Worm (Caenorhabditis elegans) whole organism, young adult: ENCODE data around the gene R07E5.15.

Experiments
- B0019.2 ChIP-seq: fragments of 200-800 bp; sonication (Bioruptor generic); conservative IDR thresholded peaks from 2 replicates; pipeline ENCODE4 v1.3.6; 2022; ENCODE audit warnings: missing genetic modification reagents, missing genetic modification characterization, missing compliant biosample characterization
- B0261.1 ChIP-seq: sonication (generic microtip); optimal IDR thresholded peaks from 2 replicates; lab custom pipeline; 2016; ENCODE audit warnings: mild to moderate bottlenecking, missing genetic modification characterization, moderate library complexity, missing compliant biosample characterization
- C06A6.2 ChIP-seq: fragments of 200-800 bp; sonication (Bioruptor generic); conservative IDR thresholded peaks from 2 replicates; pipeline ENCODE4 v1.3.6; 2022; ENCODE audit warnings: missing genetic modification characterization, missing compliant biosample characterization
- F10E7.11 ChIP-seq: sonication (generic microtip); optimal IDR thresholded peaks from 2 replicates; lab custom pipeline; 2017; ENCODE audit warnings: mild to moderate bottlenecking, missing genetic modification characterization, moderate library complexity, missing compliant biosample characterization
- F33H1.4 ChIP-seq: fragments of 200-800 bp; sonication (Bioruptor generic); IDR thresholded peaks from 2 replicates; pipeline ENCODE4 v1.3.6; 2022; ENCODE audit warnings: missing genetic modification reagents, missing genetic modification characterization, missing compliant biosample characterization
- F57C9.4 ChIP-seq: sonication (generic microtip); optimal IDR thresholded peaks from 2 replicates; lab custom pipeline; 2017; ENCODE audit warnings: mild to moderate bottlenecking, missing genetic modification characterization, missing compliant biosample characterization
- K11D2.4 ChIP-seq: fragments of 200-800 bp; sonication (Bioruptor generic); IDR thresholded peaks from 2 replicates; pipeline ENCODE4 v1.3.6; 2022; ENCODE audit warnings: missing genetic modification reagents, missing genetic modification characterization, missing compliant biosample characterization
- T26A5.8 ChIP-seq: sonication (generic microtip); optimal IDR thresholded peaks from 2 replicates; lab custom pipeline; 2016; ENCODE audit warnings: missing genetic modification characterization, missing compliant biosample characterization
- Y79H2A.3 ChIP-seq: fragments of 200-800 bp; sonication (Bioruptor generic); conservative IDR thresholded peaks from 2 replicates; pipeline ENCODE4 v1.3.6; 2022; ENCODE audit warnings: missing genetic modification reagents, missing genetic modification characterization, missing compliant biosample characterization
- Y95B8A.8 ChIP-seq: fragments of 200-800 bp; sonication (Bioruptor generic); IDR thresholded peaks from 2 replicates; pipeline ENCODE4 v1.3.6; 2022; ENCODE audit warnings: missing genetic modification reagents, missing genetic modification characterization, missing compliant biosample characterization
- ama-1 ChIP-seq, 3 experiments: fragments of 150-350 bp in 1 of 3; sonication (generic microtip) in 2 of 3; optimal IDR thresholded peaks; 2 replicates each; lab custom pipeline; 2014 to 2018; ENCODE audit warnings: missing biosample characterization in 2 of 3, missing genetic modification characterization in 2 of 3, missing genetic modification reagents in 2 of 3
- aptf-2 ChIP-seq: fragments of 200-800 bp; sonication (Bioruptor generic); conservative IDR thresholded peaks from 2 replicates; pipeline ENCODE4 v1.3.6; 2022; ENCODE audit warnings: missing genetic modification reagents, missing genetic modification characterization, missing compliant biosample characterization
- atf-7 ChIP-seq: sonication (generic microtip); optimal IDR thresholded peaks from 2 replicates; lab custom pipeline; 2017; ENCODE audit warnings: mild to moderate bottlenecking, missing genetic modification characterization, missing compliant biosample characterization
- cebp-2 ChIP-seq: fragments of 200-800 bp; sonication (Bioruptor generic); IDR thresholded peaks from 2 replicates; pipeline ENCODE4 v1.3.6; 2022; ENCODE audit warnings: missing genetic modification characterization, missing compliant biosample characterization
- dpff-1 ChIP-seq: sonication (generic microtip); optimal IDR thresholded peaks from 2 replicates; lab custom pipeline; 2017; ENCODE audit warnings: mild to moderate bottlenecking, missing genetic modification characterization, missing compliant biosample characterization
- efl-1 ChIP-seq: fragments of 150-350 bp; optimal IDR thresholded peaks from 2 replicates; lab custom pipeline; 2014; ENCODE audit warnings: missing biosample characterization, missing genetic modification reagents, missing genetic modification characterization
- egl-18 ChIP-seq: fragments of 200-800 bp; sonication (Bioruptor generic); IDR thresholded peaks from 2 replicates; pipeline ENCODE4 v1.3.6; 2022; ENCODE audit warnings: missing genetic modification reagents, missing genetic modification characterization, missing compliant biosample characterization
- egrh-3 ChIP-seq: fragments of 200-800 bp; sonication (Bioruptor generic); IDR thresholded peaks from 2 replicates; pipeline ENCODE4 v1.3.6; 2022; ENCODE audit warnings: missing genetic modification reagents, missing genetic modification characterization, missing compliant biosample characterization
- fkh-3 ChIP-seq: sonication (generic microtip); optimal IDR thresholded peaks from 2 replicates; lab custom pipeline; 2016; ENCODE audit warnings: mild to moderate bottlenecking, missing genetic modification characterization, missing compliant biosample characterization
- hlh-26 ChIP-seq: fragments of 200-800 bp; sonication (Bioruptor generic); conservative IDR thresholded peaks from 2 replicates; pipeline ENCODE4 v1.3.6; 2022; ENCODE audit warnings: missing genetic modification reagents, missing genetic modification characterization, missing compliant biosample characterization
- let-526 ChIP-seq: fragments of 200-800 bp; sonication (Bioruptor generic); IDR thresholded peaks from 2 replicates; pipeline ENCODE4 v1.3.6; 2022; ENCODE audit warnings: missing genetic modification reagents, missing genetic modification characterization, missing compliant biosample characterization
- lin-26 ChIP-seq: fragments of 200-800 bp; sonication (Bioruptor generic); IDR thresholded peaks from 2 replicates; pipeline ENCODE4 v1.3.6; 2022; ENCODE audit warnings: missing genetic modification reagents, missing genetic modification characterization, missing compliant biosample characterization
- lin-35 ChIP-seq, 3 experiments: fragments of 150-350 bp in 2 of 3; sonication (generic microtip) in 1 of 3; optimal IDR thresholded peaks; 2 replicates each; lab custom pipeline; 2014 to 2018; ENCODE audit warnings: missing biosample characterization in 3 of 3, missing genetic modification characterization in 3 of 3, missing genetic modification reagents in 3 of 3
- lir-1 ChIP-seq: fragments of 200-800 bp; sonication (Bioruptor generic); conservative IDR thresholded peaks from 2 replicates; pipeline ENCODE4 v1.3.6; 2022; ENCODE audit warnings: missing genetic modification reagents, missing genetic modification characterization, missing compliant biosample characterization
- lsy-27 ChIP-seq: sonication (generic microtip); optimal IDR thresholded peaks from 2 replicates; lab custom pipeline; 2017; ENCODE audit warnings: missing genetic modification characterization, mild to moderate bottlenecking, missing compliant biosample characterization, antibody characterized with exemption, missing genotype, borderline replicate concordance; ENCODE audit not compliant: insufficient read depth
- madf-10 ChIP-seq: sonication (generic microtip); optimal IDR thresholded peaks from 2 replicates; lab custom pipeline; 2016; ENCODE audit warnings: mild to moderate bottlenecking, missing genetic modification characterization, missing compliant biosample characterization
- madf-6 ChIP-seq: fragments of 200-800 bp; sonication (Bioruptor generic); IDR thresholded peaks from 2 replicates; pipeline ENCODE4 v1.3.6; 2022; ENCODE audit warnings: missing genetic modification reagents, missing genetic modification characterization, missing compliant biosample characterization
- nfya-2 ChIP-seq: fragments of 200-800 bp; sonication (Bioruptor generic); IDR thresholded peaks from 2 replicates; pipeline ENCODE4 v1.3.6; 2022; ENCODE audit warnings: missing genetic modification reagents, missing genetic modification characterization, missing compliant biosample characterization
- nhr-120 ChIP-seq: fragments of 200-800 bp; sonication (Bioruptor generic); IDR thresholded peaks from 2 replicates; pipeline ENCODE4 v1.3.6; 2022; ENCODE audit warnings: missing genetic modification characterization, missing compliant biosample characterization
- nhr-90 ChIP-seq: sonication (generic microtip); optimal IDR thresholded peaks from 2 replicates; lab custom pipeline; 2016; ENCODE audit warnings: missing genotype, mild to moderate bottlenecking, missing genetic modification characterization, missing compliant biosample characterization
- pha-4 ChIP-seq: fragments of 150-350 bp; sonication (generic microtip); optimal IDR thresholded peaks from 2 replicates; lab custom pipeline; 2014; ENCODE audit warnings: missing biosample characterization, missing genetic modification reagents, missing genetic modification characterization
- rcor-1 ChIP-seq: fragments of 200-800 bp; sonication (Bioruptor generic); IDR thresholded peaks from 2 replicates; pipeline ENCODE4 v1.3.6; 2022; ENCODE audit warnings: missing genetic modification reagents, missing genetic modification characterization, missing compliant biosample characterization
- rec-8 ChIP-seq, 2 experiments: sonication (generic microtip); optimal IDR thresholded peaks; 2 replicates each; lab custom pipeline; 2016; ENCODE audit warnings: mild to moderate bottlenecking in 2 of 2, missing genetic modification characterization in 2 of 2, missing genetic modification reagents in 2 of 2, missing genotype in 2 of 2, missing biosample characterization in 1 of 2, missing compliant biosample characterization in 1 of 2, moderate library complexity in 1 of 2
- somi-1 ChIP-seq: fragments of 200-800 bp; sonication (Bioruptor generic); optimal IDR thresholded peaks from 2 replicates; lab custom pipeline; 2018; ENCODE audit warnings: mild to moderate bottlenecking, missing genetic modification characterization, missing compliant biosample characterization
- sptf-2 ChIP-seq: fragments of 200-800 bp; sonication (Bioruptor generic); optimal IDR thresholded peaks from 2 replicates; lab custom pipeline; 2018; ENCODE audit warnings: mild to moderate bottlenecking, missing genetic modification characterization, missing compliant biosample characterization
- unc-130 ChIP-seq: sonication (generic microtip); optimal IDR thresholded peaks from 2 replicates; lab custom pipeline; 2016; ENCODE audit warnings: missing genetic modification reagents, missing genetic modification characterization, missing compliant biosample characterization
- unc-62 ChIP-seq: fragments of 150-350 bp; optimal IDR thresholded peaks from 2 replicates; lab custom pipeline; 2014; ENCODE audit warnings: missing biosample characterization, missing genetic modification reagents, missing genetic modification characterization
- xnd-1 ChIP-seq: sonication (generic microtip); optimal IDR thresholded peaks from 2 replicates; lab custom pipeline; 2016; ENCODE audit warnings: missing genotype, missing genetic modification reagents, missing genetic modification characterization, missing compliant biosample characterization
- zfh-2 ChIP-seq: fragments of 200-800 bp; sonication (Bioruptor generic); conservative IDR thresholded peaks from 2 replicates; pipeline ENCODE4 v1.3.6; 2022; ENCODE audit warnings: missing genetic modification reagents, missing genetic modification characterization, missing compliant biosample characterization

The R07E5.15 gene

DNA sequence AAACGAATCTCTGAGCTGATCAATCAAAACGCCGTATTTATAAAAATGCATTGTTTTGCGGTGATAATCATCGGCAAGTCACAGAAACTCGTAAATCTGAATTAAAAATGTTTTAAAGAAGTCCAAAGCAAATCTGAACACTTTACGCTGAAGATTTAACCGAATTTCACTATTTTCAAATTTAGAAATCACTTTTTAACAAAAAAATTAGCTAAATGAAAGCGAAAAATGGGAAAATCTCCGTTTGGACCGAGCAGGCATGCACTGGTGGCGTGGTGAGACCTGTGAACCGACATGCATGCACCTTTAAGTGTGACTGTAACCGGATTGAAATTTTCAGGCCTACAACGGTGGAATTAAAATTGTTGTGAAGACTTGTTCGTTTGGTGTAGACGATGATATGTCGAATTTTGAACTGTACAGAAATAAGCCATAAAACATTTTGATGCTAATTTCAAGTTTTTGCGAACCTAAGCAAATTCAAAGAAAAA is 38.3 kb downstream of the R07E5.15 start, which contains the start of gene C28A5.2 (continued):
- TF ChIP-seq F33H1.4 (GFP tag; lab: Robert Waterston, UW) (peak; percentile 79), zfh-2 (no peak), B0261.1 (tag; lab: Kevin White, UChicago) (no peak), let-526 (GFP tag; lab: Robert Waterston, UW) (no peak), madf-6 (GFP tag; lab: Robert Waterston, UW) (peak; percentile 91), C06A6.2 (GFP tag; lab: Robert Waterston, UW) (no peak), aptf-2 (GFP tag; lab: Robert Waterston, UW) (no peak), cebp-2 (GFP tag; lab: Robert Waterston, UW) (no peak), lir-1 (no peak), atf-7 (tag; lab: Kevin White, UChicago) (no peak), hlh-26 (GFP tag; lab: Robert Waterston, UW) (no peak), efl-1 (GFP tag; lab: Kevin White, UChicago) (no peak)

DNA sequence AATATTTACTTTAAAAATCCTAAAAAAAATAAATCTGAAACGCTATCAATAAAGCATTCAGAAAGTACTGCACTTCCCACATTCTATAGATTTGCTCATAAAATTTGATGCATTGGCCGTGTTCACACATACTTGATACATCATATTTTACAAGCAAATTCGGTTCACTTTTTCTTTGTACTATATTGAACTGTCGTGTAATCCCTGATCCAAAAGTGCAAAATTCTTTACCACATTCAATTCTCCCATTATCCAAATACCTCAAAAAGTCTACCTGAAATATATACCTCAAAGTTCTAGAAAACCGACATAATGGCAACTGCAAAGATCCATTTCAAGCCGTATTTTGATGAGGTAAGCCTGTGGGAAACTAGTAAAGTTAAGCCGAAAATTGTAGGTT is 40.5 kb downstream of the R07E5.15 start, which contains the start of gene nex-3:
TSS of gene nex-3 (plus strand) at position 301 of the 400 bp plus-strand sequence.
- TF ChIP-seq dpff-1 (tag; lab: Kevin White, UChicago): no peak
- TF ChIP-seq sptf-2 (GFP tag; lab: Kevin White, UChicago): no peak
- no peak for TF ChIP-seq T26A5.8 (tag; lab: Kevin White, UChicago)
- no peak for TF ChIP-seq lin-26
- TF ChIP-seq Y95B8A.8 (GFP tag; lab: Robert Waterston, UW): no peak
- no peak for TF ChIP-seq madf-10
- TF ChIP-seq lin-35 (GFP tag; optimal IDR thresholded peaks at IDR 0.05; lab: Kevin White, UChicago): no peak
- TF ChIP-seq F10E7.11 (tag; lab: Kevin White, UChicago): no peak
- TF ChIP-seq somi-1: no peak
- no peak for TF ChIP-seq rec-8 (tag; optimal IDR thresholded peaks at IDR 0.05; lab: Kevin White, UChicago)
- no peak for TF ChIP-seq F57C9.4 (tag; lab: Kevin White, UChicago)
- TF ChIP-seq egrh-3 (GFP tag; lab: Robert Waterston, UW): no peak
- no peak for TF ChIP-seq xnd-1 (tag; lab: Kevin White, UChicago)

DNA sequence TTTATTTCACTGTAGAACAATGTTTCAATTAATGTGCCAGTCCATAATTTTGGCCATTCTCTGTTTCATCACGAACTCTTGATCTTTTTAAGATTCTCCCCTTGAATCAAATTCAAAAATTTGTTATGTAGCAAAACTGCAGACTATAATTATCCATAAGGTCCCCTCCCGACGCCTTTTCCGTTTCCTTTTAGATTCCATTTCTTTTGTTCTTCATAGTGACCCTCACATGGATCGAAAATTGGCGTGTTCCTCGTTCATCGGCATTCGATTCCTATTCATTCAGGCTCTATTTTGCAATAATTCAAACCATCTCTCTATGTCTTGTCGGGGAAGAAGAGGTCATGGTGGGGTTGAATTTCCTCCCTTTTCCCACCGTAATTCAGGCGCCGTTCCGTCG is 43.2 kb downstream of the R07E5.15 start:
- TF ChIP-seq somi-1 (no peak), Y79H2A.3 (GFP tag; lab: Robert Waterston, UW) (no peak), B0019.2 (GFP tag; lab: Robert Waterston, UW) (no peak), nfya-2 (GFP tag; lab: Robert Waterston, UW) (no peak), egl-18 (GFP tag; lab: Robert Waterston, UW) (no peak), unc-130 (GFP tag; lab: Kevin White, UChicago) (no peak), ama-1 (optimal IDR thresholded peaks at IDR 0.05; lab: Kevin White, UChicago) (no peak), ama-1 (GFP tag; optimal IDR thresholded peaks at IDR 0.05; lab: Kevin White, UChicago) (no peak), rcor-1 (GFP tag; lab: Robert Waterston, UW) (no peak), K11D2.4 (GFP tag; lab: Robert Waterston, UW) (no peak), fkh-3 (tag; lab: Kevin White, UChicago) (no peak), lsy-27 (no peak), zfh-2 (no peak), nhr-120 (no peak), unc-62 (GFP tag; lab: Kevin White, UChicago) (no peak), T26A5.8 (tag; lab: Kevin White, UChicago) (no peak), sptf-2 (GFP tag; lab: Kevin White, UChicago) (no peak), pha-4 (tag; lab: Kevin White, UChicago) (no peak), lir-1 (no peak), nhr-90 (tag; lab: Kevin White, UChicago) (no peak)
